Worm (Caenorhabditis elegans): ENCODE measurements around the gene gpa-10.

- TF ChIP-seq dao-5 (tag; optimal IDR thresholded peaks at IDR 0.05): no peak
- no peak for TF ChIP-seq W03F9.2 (tag; optimal IDR thresholded peaks at IDR 0.05)
- TF ChIP-seq him-1 (tag; optimal IDR thresholded peaks at IDR 0.05): no peak
These were observed at the start of gene gpa-10 for ce11 chrV:6854711-6855110.

Data from whole organism, L4/young adult.